Fruit fly (Drosophila melanogaster): Measurements from ENCODE around the gene CG2100.

DNA sequence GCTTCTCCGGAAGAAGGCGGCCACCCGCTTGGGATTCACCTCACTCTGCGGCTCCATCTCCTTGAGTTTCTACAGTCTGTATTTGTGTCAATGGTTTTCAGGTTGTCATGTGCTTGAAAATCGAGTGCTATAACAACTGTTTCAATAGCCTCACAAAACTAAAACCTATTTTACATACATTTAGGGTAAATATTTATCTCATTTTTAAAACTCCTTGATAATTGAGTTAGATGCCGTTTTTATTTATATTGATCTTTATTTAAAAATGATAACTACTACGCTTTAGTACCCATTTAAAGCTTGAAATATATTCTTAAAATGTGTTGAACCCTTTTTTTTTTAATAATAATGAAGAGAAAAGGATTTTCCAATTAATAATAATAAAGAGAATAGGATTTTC, 43.0 kb downstream of the CG2100 start, which contains the start of gene CG2104:
- TF ChIP-seq N (GFP tag; optimal IDR thresholded peaks at IDR 0.05): no peak
- no peak for TF ChIP-seq Rel (GFP tag; optimal IDR thresholded peaks at IDR 0.05)
- no peak for TF ChIP-seq Rel (tag; optimal IDR thresholded peaks at IDR 0.05)
- TF ChIP-seq dsf (GFP tag; optimal IDR thresholded peaks at IDR 0.05; ENCODE audit: borderline replicate concordance): no peak
- no peak for TF ChIP-seq psq (GFP tag; optimal IDR thresholded peaks at IDR 0.05)
- no peak for TF ChIP-seq GATAd (GFP tag; optimal IDR thresholded peaks at IDR 0.05)
- TF ChIP-seq Vsx2 (GFP tag; optimal IDR thresholded peaks at IDR 0.05; ENCODE audit: partially characterized antibody): no peak
- TF ChIP-seq Hr83 (GFP tag; optimal IDR thresholded peaks at IDR 0.05; ENCODE audit: poor library complexity, severe bottlenecking): no peak

Measured in whole organism, wandering third instar larva.